Fruit fly (Drosophila melanogaster): Measurements from ENCODE around the gene HtrA2.

HtrA2 gene

dm6 chr3R:14557480-14558354 lies 46.2 kb upstream of the HtrA2 start, which contains the start of gene Pde6:
Gene Pde6 (minus strand): TSS chr3R:14558304.
- peak; percentile 85 for TF ChIP-seq CG32121 (GFP tag; IDR thresholded peaks at IDR 0.05)
- TF ChIP-seq CG8159 (tag; optimal IDR thresholded peaks at IDR 0.05) = peak; percentile 13
- TF ChIP-seq CG13204 (GFP tag; optimal IDR thresholded peaks at IDR 0.05) = peak; percentile 36
- TF ChIP-seq CG34367 (tag; optimal IDR thresholded peaks at IDR 0.05) = peak; percentile 44
- TF ChIP-seq rn (GFP tag; IDR thresholded peaks at IDR 0.05) = peak; percentile 73; the same call in 1 of the 2 replicates
- no peak for TF ChIP-seq CG10348 (GFP tag; IDR thresholded peaks at IDR 0.05)
- peak; percentile 63 for TF ChIP-seq CG15710 (tag; optimal IDR thresholded peaks at IDR 0.05)
- TF ChIP-seq CG17806 (tag; optimal IDR thresholded peaks at IDR 0.05) = peak; percentile 28
- TF ChIP-seq gl (tag; optimal IDR thresholded peaks at IDR 0.05) = peak; percentile 53
- TF ChIP-seq CG9948 (tag; optimal IDR thresholded peaks at IDR 0.05) = peak; percentile 29
- peak; percentile 88 for TF ChIP-seq Pif1B (GFP tag; optimal IDR thresholded peaks at IDR 0.05)
- peak; percentile 88 for TF ChIP-seq CG4496 (GFP tag; IDR thresholded peaks at IDR 0.05)
- peak; percentile 81 for TF ChIP-seq CG14655 (GFP tag; optimal IDR thresholded peaks at IDR 0.05)
- peak; percentile 84 for TF ChIP-seq Ets98B (GFP tag; IDR thresholded peaks at IDR 0.05)
- peak; percentile 96 for TF ChIP-seq CG12605 (GFP tag; IDR thresholded peaks at IDR 0.05)
- TF ChIP-seq D1 (tag; optimal IDR thresholded peaks at IDR 0.05) = no peak
- TF ChIP-seq Snoo (tag; optimal IDR thresholded peaks at IDR 0.05) = peak; percentile 14
- no peak for TF ChIP-seq EcR (GFP tag; optimal IDR thresholded peaks at IDR 0.05)
- TF ChIP-seq Pif1A (GFP tag; optimal IDR thresholded peaks at IDR 0.05) = peak; percentile 85
- peak; percentile 84 for TF ChIP-seq fd96Ca (GFP tag; IDR thresholded peaks at IDR 0.05)
- peak; percentile 65 for TF ChIP-seq CG8301 (tag; optimal IDR thresholded peaks at IDR 0.05)

dm6 chr3R:14555021-14555420 lies 43.5 kb upstream of the HtrA2 start:
- TF ChIP-seq CG15710 (tag; optimal IDR thresholded peaks at IDR 0.05) (no peak), Pif1A (GFP tag; optimal IDR thresholded peaks at IDR 0.05) (no peak), fd96Ca (GFP tag; IDR thresholded peaks at IDR 0.05) (no peak), CG8301 (tag; optimal IDR thresholded peaks at IDR 0.05) (no peak), CG4496 (GFP tag; IDR thresholded peaks at IDR 0.05) (no peak), rn (GFP tag; IDR thresholded peaks at IDR 0.05) (no peak)

- no peak for TF ChIP-seq CG17806 (tag; optimal IDR thresholded peaks at IDR 0.05)
- TF ChIP-seq CG14655 (GFP tag; optimal IDR thresholded peaks at IDR 0.05) = no peak
- no peak for TF ChIP-seq CG8301 (tag; optimal IDR thresholded peaks at IDR 0.05)
- TF ChIP-seq Snoo (tag; optimal IDR thresholded peaks at IDR 0.05) = no peak
- TF ChIP-seq Ets98B (GFP tag; IDR thresholded peaks at IDR 0.05) = no peak
- TF ChIP-seq CG15710 (tag; optimal IDR thresholded peaks at IDR 0.05) = no peak
- TF ChIP-seq rn (GFP tag; IDR thresholded peaks at IDR 0.05) = no peak
Observed at dm6 chr3R:14548752-14549151, 37.2 kb upstream of the HtrA2 start.

- no peak for TF ChIP-seq CG34367 (tag; optimal IDR thresholded peaks at IDR 0.05)
- TF ChIP-seq Snoo (tag; optimal IDR thresholded peaks at IDR 0.05) = no peak
- TF ChIP-seq CG13204 (GFP tag; optimal IDR thresholded peaks at IDR 0.05) = no peak
- TF ChIP-seq Pif1A (GFP tag; optimal IDR thresholded peaks at IDR 0.05) = no peak
- TF ChIP-seq CG12605 (GFP tag; IDR thresholded peaks at IDR 0.05) = no peak
- no peak for TF ChIP-seq CG8159 (tag; optimal IDR thresholded peaks at IDR 0.05)
- TF ChIP-seq CG9948 (tag; optimal IDR thresholded peaks at IDR 0.05) = no peak
- no peak for TF ChIP-seq CG8301 (tag; optimal IDR thresholded peaks at IDR 0.05)
- no peak for TF ChIP-seq CG10348 (GFP tag; IDR thresholded peaks at IDR 0.05)
- TF ChIP-seq CG15710 (tag; optimal IDR thresholded peaks at IDR 0.05) = no peak
- no peak for TF ChIP-seq Pif1B (GFP tag; optimal IDR thresholded peaks at IDR 0.05)
- no peak for TF ChIP-seq CG14655 (GFP tag; optimal IDR thresholded peaks at IDR 0.05)
- no peak for TF ChIP-seq CG4496 (GFP tag; IDR thresholded peaks at IDR 0.05)
- TF ChIP-seq rn (GFP tag; IDR thresholded peaks at IDR 0.05) = no peak
- TF ChIP-seq fd96Ca (GFP tag; IDR thresholded peaks at IDR 0.05) = no peak
Observed at dm6 chr3R:14542038-14542437, 30.5 kb upstream of the HtrA2 start.

dm6 chr3R:14526657-14527056 lies 15.1 kb upstream of the HtrA2 start:
- TF ChIP-seq CG13204 (GFP tag; optimal IDR thresholded peaks at IDR 0.05) = no peak
- TF ChIP-seq CG9948 (tag; optimal IDR thresholded peaks at IDR 0.05) = no peak
- TF ChIP-seq rn (GFP tag; IDR thresholded peaks at IDR 0.05) = no peak
- TF ChIP-seq CG32121 (GFP tag; IDR thresholded peaks at IDR 0.05) = no peak
- TF ChIP-seq CG4496 (GFP tag; IDR thresholded peaks at IDR 0.05) = no peak
- TF ChIP-seq EcR (GFP tag; optimal IDR thresholded peaks at IDR 0.05) = no peak
- no peak for TF ChIP-seq CG17806 (tag; optimal IDR thresholded peaks at IDR 0.05)
- no peak for TF ChIP-seq CG34367 (tag; optimal IDR thresholded peaks at IDR 0.05)
- TF ChIP-seq fd96Ca (GFP tag; IDR thresholded peaks at IDR 0.05) = no peak
- TF ChIP-seq CG8159 (tag; optimal IDR thresholded peaks at IDR 0.05) = no peak
- TF ChIP-seq D1 (tag; optimal IDR thresholded peaks at IDR 0.05) = no peak
- no peak for TF ChIP-seq Pif1B (GFP tag; optimal IDR thresholded peaks at IDR 0.05)
- TF ChIP-seq gl (tag; optimal IDR thresholded peaks at IDR 0.05) = no peak
- no peak for TF ChIP-seq CG12605 (GFP tag; IDR thresholded peaks at IDR 0.05)
- TF ChIP-seq CG8301 (tag; optimal IDR thresholded peaks at IDR 0.05) = no peak
- no peak for TF ChIP-seq Pif1A (GFP tag; optimal IDR thresholded peaks at IDR 0.05)
- TF ChIP-seq CG15710 (tag; optimal IDR thresholded peaks at IDR 0.05) = no peak
- no peak for TF ChIP-seq CG14655 (GFP tag; optimal IDR thresholded peaks at IDR 0.05)
- no peak for TF ChIP-seq Ets98B (GFP tag; IDR thresholded peaks at IDR 0.05)
- no peak for TF ChIP-seq CG10348 (GFP tag; IDR thresholded peaks at IDR 0.05)

- no peak for TF ChIP-seq CG4496 (GFP tag; IDR thresholded peaks at IDR 0.05)
- TF ChIP-seq Pif1B (GFP tag; optimal IDR thresholded peaks at IDR 0.05) = no peak
- TF ChIP-seq CG8159 (tag; optimal IDR thresholded peaks at IDR 0.05) = no peak
Observed at dm6 chr3R:14520749-14521148, 9.2 kb upstream of the HtrA2 start, which contains the start of gene Cyp313a1. Gene Cyp313a1 (plus strand): TSS chr3R:14521049.

Measured in whole organism, pupa.